Fruit fly (Drosophila melanogaster) S2 (cell line): ENCODE data around the gene CG4440.

ENCODE experiments used
- CG8478 ChIP-seq: fragments of >200 bp; optimal IDR thresholded peaks from 2 replicates; lab custom pipeline; 2018
- CTCF ChIP-seq, 2 experiments: fragments of >200 bp; optimal IDR thresholded peaks; 2 replicates each; lab custom pipeline; 2018

CG4440 gene

DNA sequence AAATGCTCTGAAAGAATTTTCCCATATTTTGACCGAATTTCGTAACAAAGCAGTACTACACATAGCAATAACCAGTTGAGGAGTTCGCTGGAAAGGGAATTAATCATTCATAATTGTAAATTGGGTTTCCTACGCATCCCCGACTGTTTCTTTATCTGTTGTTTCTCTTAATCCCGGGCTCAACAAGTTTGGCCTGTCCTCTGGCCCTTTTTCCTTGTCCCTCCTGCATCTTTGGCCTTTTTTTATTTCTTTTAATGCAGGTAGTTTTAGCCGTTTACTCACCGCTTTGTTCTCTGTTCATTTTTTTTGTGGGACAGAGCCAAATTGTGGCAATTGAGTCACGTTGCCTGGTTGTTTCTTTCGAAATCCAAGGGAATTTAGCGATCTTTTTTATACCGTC, 24.0 kb downstream of the CG4440 start:
- TF ChIP-seq CG8478 (lab: Kevin White, UChicago) (no peak), CTCF (optimal IDR thresholded peaks at IDR 0.05; lab: Kevin White, UChicago) (no peak)

DNA sequence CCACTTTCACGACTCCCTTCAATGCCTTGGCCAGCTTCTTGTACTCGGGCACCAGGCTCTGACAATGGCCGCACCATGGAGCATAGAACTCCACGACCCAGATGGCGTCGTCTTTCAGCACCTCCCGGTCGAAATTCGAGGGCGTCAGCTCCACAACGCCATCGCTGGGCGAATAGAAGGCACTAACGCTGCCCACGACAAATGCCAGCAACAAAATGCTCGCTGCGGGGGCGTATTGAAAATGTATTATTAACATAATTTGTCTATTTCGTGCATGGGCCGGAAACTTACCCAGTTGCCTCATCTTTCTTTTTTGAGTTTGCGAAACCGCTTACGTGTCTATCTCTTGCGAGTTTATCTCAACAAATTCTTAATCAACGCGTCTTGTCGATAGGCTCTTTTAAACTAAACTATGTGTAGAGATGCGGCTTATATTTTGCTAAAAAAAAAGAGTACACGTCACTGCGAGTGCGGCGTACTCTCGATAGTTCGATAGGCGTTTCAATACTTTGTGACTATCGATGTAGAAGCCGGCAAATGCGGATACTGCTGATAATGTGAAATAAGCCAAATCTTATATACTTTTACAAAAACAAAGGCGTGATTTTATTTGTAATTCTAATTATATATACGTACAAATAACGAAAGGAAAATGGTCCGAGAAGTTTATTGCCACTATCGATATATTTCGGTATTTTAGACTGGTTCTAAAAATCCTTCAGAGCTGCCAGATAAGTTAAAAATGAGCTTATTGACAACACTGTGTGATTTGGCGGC, 26.7 kb downstream of the CG4440 start, which contains the start of gene CaBP1:
TSS of gene CaBP1 (minus strand) at position 487 of the 777 bp plus-strand sequence.
- TF ChIP-seq CTCF (optimal IDR thresholded peaks at IDR 0.05; lab: Kevin White, UChicago) (no peak), CG8478 (lab: Kevin White, UChicago) (no peak)

- TF ChIP-seq CG8478 (lab: Kevin White, UChicago): no peak
- TF ChIP-seq CTCF (optimal IDR thresholded peaks at IDR 0.05; lab: Kevin White, UChicago): no peak
Measured at dm6 chr2L:16357865-16358264, 28.1 kb downstream of the CG4440 start.

DNA sequence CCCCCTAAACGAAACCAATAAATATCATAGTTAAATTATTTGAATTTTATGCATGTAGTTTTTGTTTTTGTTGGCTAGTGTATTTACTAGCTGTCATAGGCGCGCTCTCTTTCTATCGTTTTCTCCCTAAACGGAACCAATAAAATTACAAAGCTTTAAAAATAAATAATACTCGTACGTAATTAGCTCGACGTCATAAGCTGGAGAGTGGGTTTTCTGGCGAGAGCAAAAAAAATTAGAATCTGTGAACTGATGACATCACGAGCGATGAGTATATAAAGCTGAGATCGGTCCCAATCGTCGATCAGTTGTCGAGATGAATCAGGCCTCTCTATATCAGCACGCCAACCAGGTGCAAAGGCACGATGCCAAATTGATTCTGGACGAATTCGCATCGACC, 35.9 kb downstream of the CG4440 start, which contains the start of gene jhamt:
TSS of gene jhamt (plus strand) at position 301 of the 400 bp plus-strand sequence.
- no peak for TF ChIP-seq CG8478 (lab: Kevin White, UChicago)
- no peak for TF ChIP-seq CTCF (optimal IDR thresholded peaks at IDR 0.05; lab: Kevin White, UChicago)

dm6 chr2L:16374691-16375090, 45.0 kb downstream of the CG4440 start:
- TF ChIP-seq CG8478 (lab: Kevin White, UChicago) (no peak), CTCF (optimal IDR thresholded peaks at IDR 0.05; lab: Kevin White, UChicago) (no peak)
